Worm (Caenorhabditis elegans) whole organism, early embryonic: Measurements from ENCODE around the gene hda-10.

Experiments used
- B0310.2 ChIP-seq: sonication (generic microtip); optimal IDR thresholded peaks from 2 replicates; lab custom pipeline; 2016; ENCODE audit warnings: mild to moderate bottlenecking, missing genetic modification characterization, missing compliant biosample characterization
- F13C5.2 ChIP-seq: sonication (generic microtip); optimal IDR thresholded peaks from 2 replicates; lab custom pipeline; 2017; ENCODE audit warnings: mild to moderate bottlenecking, missing genetic modification characterization, inconsistent platforms, missing compliant biosample characterization
- aly-1 ChIP-seq: sonication (generic microtip); optimal IDR thresholded peaks from 2 replicates; lab custom pipeline; 2016; ENCODE audit warnings: missing genetic modification characterization, missing compliant biosample characterization
- ama-1 ChIP-seq: fragments of 150-350 bp; optimal IDR thresholded peaks from 2 replicates; lab custom pipeline; 2014
- ceh-13 ChIP-seq: fragments of 200-800 bp; sonication (Bioruptor generic); optimal IDR thresholded peaks from 2 replicates; lab custom pipeline; 2018; ENCODE audit warnings: mild to moderate bottlenecking, missing genetic modification characterization, missing compliant biosample characterization
- ceh-36 ChIP-seq: sonication (generic microtip); optimal IDR thresholded peaks from 2 replicates; lab custom pipeline; 2016; ENCODE audit warnings: missing genetic modification characterization, inconsistent platforms, missing compliant biosample characterization
- ets-7 ChIP-seq: sonication (generic microtip); optimal IDR thresholded peaks from 2 replicates; lab custom pipeline; 2016; ENCODE audit warnings: missing genotype, missing genetic modification characterization, missing compliant biosample characterization
- flt-1 ChIP-seq: fragments of 200-800 bp; sonication (Bioruptor generic); IDR thresholded peaks from 2 replicates; pipeline ENCODE4 v1.3.6; 2022; ENCODE audit warnings: missing genetic modification characterization, missing compliant biosample characterization
- hmbx-1 ChIP-seq: sonication (generic microtip); optimal IDR thresholded peaks from 2 replicates; lab custom pipeline; 2016; ENCODE audit warnings: mild to moderate bottlenecking, missing genetic modification characterization, missing compliant biosample characterization
- hmg-4 ChIP-seq: fragments of 200-800 bp; sonication (Bioruptor generic); optimal IDR thresholded peaks from 2 replicates; lab custom pipeline; 2018; ENCODE audit warnings: mild to moderate bottlenecking, missing genetic modification characterization, missing compliant biosample characterization
- hnd-1 ChIP-seq: sonication (generic microtip); optimal IDR thresholded peaks from 2 replicates; lab custom pipeline; 2016; ENCODE audit warnings: missing genetic modification characterization, missing compliant biosample characterization
- pes-1 ChIP-seq: fragments of 200-800 bp; sonication (Bioruptor generic); IDR thresholded peaks from 2 replicates; pipeline ENCODE4 v1.3.6; 2022; ENCODE audit warnings: missing genetic modification reagents, missing genetic modification characterization, missing compliant biosample characterization
- scrt-1 ChIP-seq: fragments of 200-800 bp; sonication (Bioruptor generic); IDR thresholded peaks from 2 replicates; pipeline ENCODE4 v1.3.6; 2022; ENCODE audit warnings: missing genetic modification characterization, missing compliant biosample characterization
- sea-1 ChIP-seq: fragments of 200-800 bp; sonication (Bioruptor generic); conservative IDR thresholded peaks from 2 replicates; pipeline ENCODE4 v1.3.6; 2022; ENCODE audit warnings: missing genetic modification characterization, missing compliant biosample characterization
- tbx-11 ChIP-seq: fragments of 200-800 bp; sonication (Bioruptor generic); IDR thresholded peaks from 2 replicates; pipeline ENCODE4 v1.3.6; 2022; ENCODE audit warnings: missing genetic modification characterization, missing compliant biosample characterization
- tbx-37 ChIP-seq: fragments of 200-800 bp; sonication (Bioruptor generic); conservative IDR thresholded peaks from 2 replicates; pipeline ENCODE4 v1.3.6; 2022; ENCODE audit warnings: missing genetic modification reagents, missing genetic modification characterization, missing compliant biosample characterization
- tra-4 ChIP-seq: sonication (generic microtip); optimal IDR thresholded peaks from 2 replicates; lab custom pipeline; 2017; ENCODE audit warnings: missing genetic modification characterization, missing compliant biosample characterization

hda-10 gene

DNA sequence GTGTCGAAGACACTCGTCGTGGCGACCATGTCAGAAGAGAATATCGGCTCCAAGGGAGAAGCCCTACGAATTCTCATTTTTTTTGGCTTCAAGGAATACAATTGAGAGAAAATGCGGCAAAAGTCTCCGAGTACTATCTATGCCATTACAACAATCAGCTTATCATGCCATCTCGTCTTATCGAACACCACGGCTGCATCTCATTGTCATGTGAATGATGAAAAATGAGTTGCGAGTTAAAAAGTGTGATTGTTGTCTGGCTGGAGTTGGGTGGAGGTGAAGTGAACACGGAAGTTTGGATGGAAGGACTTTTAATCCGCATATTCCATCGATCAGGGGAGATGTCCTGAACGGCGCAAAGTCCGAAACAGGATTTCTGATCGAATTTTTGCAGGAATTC, 21.6 kb upstream of the hda-10 start:
- TF ChIP-seq hnd-1 = no peak
- TF ChIP-seq ets-7 (tag; lab: Kevin White, UChicago) = no peak
- TF ChIP-seq pes-1 (GFP tag; lab: Robert Waterston, UW) = no peak
- TF ChIP-seq hmg-4 (GFP tag; lab: Kevin White, UChicago) = no peak
- TF ChIP-seq B0310.2 (tag; lab: Kevin White, UChicago) = no peak
- TF ChIP-seq ama-1 (lab: Kevin White, UChicago) = no peak
- no peak for TF ChIP-seq sea-1 (GFP tag; lab: Robert Waterston, UW)
- TF ChIP-seq tbx-11 = no peak
- TF ChIP-seq tra-4 (tag; lab: Kevin White, UChicago) = no peak
- no peak for TF ChIP-seq hmbx-1
- no peak for TF ChIP-seq F13C5.2 (tag; lab: Kevin White, UChicago)
- TF ChIP-seq ceh-13 (GFP tag; lab: Kevin White, UChicago) = no peak
- TF ChIP-seq tbx-37 (GFP tag; lab: Robert Waterston, UW) = no peak
- no peak for TF ChIP-seq ceh-36
- TF ChIP-seq aly-1 (tag; lab: Kevin White, UChicago) = no peak
- TF ChIP-seq flt-1 = no peak

DNA sequence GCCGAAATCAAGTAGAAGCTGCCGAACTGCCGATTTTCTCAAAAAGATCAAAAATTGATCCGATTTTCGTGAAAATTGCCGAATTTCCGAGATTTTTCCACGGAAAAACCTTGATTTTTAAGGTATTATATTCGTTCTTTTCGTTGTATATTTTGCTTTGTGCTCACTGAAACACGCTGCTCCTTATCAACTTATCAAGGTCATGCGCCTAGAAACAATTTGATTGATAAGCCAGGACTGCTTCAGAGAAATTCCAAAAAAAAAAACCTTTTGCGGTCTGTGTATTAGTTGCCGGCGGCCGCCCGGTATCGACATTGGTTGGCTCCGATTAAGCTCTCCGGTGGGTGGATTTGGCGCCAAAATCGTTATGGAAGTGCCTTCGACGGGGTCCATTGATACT, 20.1 kb upstream of the hda-10 start:
- TF ChIP-seq tbx-11 = no peak
- TF ChIP-seq aly-1 (tag; lab: Kevin White, UChicago) = no peak
- no peak for TF ChIP-seq hnd-1
- no peak for TF ChIP-seq ama-1 (lab: Kevin White, UChicago)
- TF ChIP-seq pes-1 (GFP tag; lab: Robert Waterston, UW) = no peak
- TF ChIP-seq B0310.2 (tag; lab: Kevin White, UChicago) = no peak
- TF ChIP-seq scrt-1 (GFP tag; lab: Robert Waterston, UW) = no peak
- no peak for TF ChIP-seq ceh-13 (GFP tag; lab: Kevin White, UChicago)
- TF ChIP-seq tra-4 (tag; lab: Kevin White, UChicago) = no peak
- TF ChIP-seq hmbx-1 = no peak
- TF ChIP-seq flt-1 = no peak
- no peak for TF ChIP-seq ceh-36
- no peak for TF ChIP-seq tbx-37 (GFP tag; lab: Robert Waterston, UW)
- TF ChIP-seq hmg-4 (GFP tag; lab: Kevin White, UChicago) = no peak
- TF ChIP-seq sea-1 (GFP tag; lab: Robert Waterston, UW) = no peak

ce11 chrII:13872191-13872889, 10.2 kb upstream of the hda-10 start, which contains the start of the genes cup-14 and ndub-8:
Gene cup-14 (minus strand): TSS chrII:13872241.
Gene ndub-8 (plus strand): TSS chrII:13872869.
- TF ChIP-seq scrt-1 (GFP tag; lab: Robert Waterston, UW) = no peak
- TF ChIP-seq sea-1 (GFP tag; lab: Robert Waterston, UW) = no peak
- peak; percentile 58 for TF ChIP-seq F13C5.2 (tag; lab: Kevin White, UChicago)
- TF ChIP-seq tbx-37 (GFP tag; lab: Robert Waterston, UW) = no peak

ce11 chrII:13875734-13876133, 6.8 kb upstream of the hda-10 start, which contains the start of gene ing-3:
Gene ing-3 (plus strand): TSS chrII:13876034.
- TF ChIP-seq hnd-1 (no peak), sea-1 (GFP tag; lab: Robert Waterston, UW) (no peak), scrt-1 (GFP tag; lab: Robert Waterston, UW) (no peak), tra-4 (tag; lab: Kevin White, UChicago) (no peak), ceh-13 (GFP tag; lab: Kevin White, UChicago) (no peak), pes-1 (GFP tag; lab: Robert Waterston, UW) (no peak), aly-1 (tag; lab: Kevin White, UChicago) (no peak), flt-1 (no peak), ama-1 (lab: Kevin White, UChicago) (no peak), tbx-37 (GFP tag; lab: Robert Waterston, UW) (no peak), ets-7 (tag; lab: Kevin White, UChicago) (no peak), B0310.2 (tag; lab: Kevin White, UChicago) (no peak), hmg-4 (GFP tag; lab: Kevin White, UChicago) (no peak), tbx-11 (no peak), hmbx-1 (no peak), ceh-36 (no peak), F13C5.2 (tag; lab: Kevin White, UChicago) (no peak)

- no peak for TF ChIP-seq pes-1 (GFP tag; lab: Robert Waterston, UW)
- TF ChIP-seq hnd-1 = no peak
- no peak for TF ChIP-seq ama-1 (lab: Kevin White, UChicago)
- no peak for TF ChIP-seq hmbx-1
- no peak for TF ChIP-seq tra-4 (tag; lab: Kevin White, UChicago)
- no peak for TF ChIP-seq ceh-13 (GFP tag; lab: Kevin White, UChicago)
- no peak for TF ChIP-seq aly-1 (tag; lab: Kevin White, UChicago)
- no peak for TF ChIP-seq B0310.2 (tag; lab: Kevin White, UChicago)
- TF ChIP-seq F13C5.2 (tag; lab: Kevin White, UChicago) = no peak
- TF ChIP-seq tbx-11 = no peak
- TF ChIP-seq tbx-37 (GFP tag; lab: Robert Waterston, UW) = no peak
- no peak for TF ChIP-seq flt-1
Observed at ce11 chrII:13877994-13878393, 4.5 kb upstream of the hda-10 start.

ce11 chrII:13879589-13879988, 2.9 kb upstream of the hda-10 start:
- TF ChIP-seq ets-7 (tag; lab: Kevin White, UChicago) (no peak), tbx-11 (no peak), tbx-37 (GFP tag; lab: Robert Waterston, UW) (no peak), B0310.2 (tag; lab: Kevin White, UChicago) (no peak)

DNA sequence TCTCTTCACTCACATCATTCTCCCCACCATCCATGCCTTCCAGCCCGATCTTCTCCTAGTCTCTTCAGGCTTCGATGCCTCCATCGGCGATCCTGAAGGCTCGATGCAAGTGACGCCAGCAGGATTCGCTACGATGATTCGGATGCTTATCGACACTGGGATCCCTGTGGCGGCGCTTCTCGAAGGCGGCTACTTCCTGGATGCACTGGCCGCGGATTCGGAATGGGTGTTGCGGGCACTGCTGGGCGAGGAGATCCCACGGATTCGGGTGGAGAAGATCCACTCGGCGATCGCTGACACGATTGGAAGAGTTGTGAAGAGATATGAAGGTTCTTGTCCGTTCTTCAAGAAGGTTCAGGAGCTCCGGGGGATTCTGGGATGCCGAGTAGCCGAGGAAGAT, 3.9 kb downstream of the hda-10 start:
- no peak for TF ChIP-seq hnd-1
- no peak for TF ChIP-seq ama-1 (lab: Kevin White, UChicago)
- TF ChIP-seq hmbx-1 = no peak
- TF ChIP-seq aly-1 (tag; lab: Kevin White, UChicago) = no peak
- no peak for TF ChIP-seq tra-4 (tag; lab: Kevin White, UChicago)
- TF ChIP-seq hmg-4 (GFP tag; lab: Kevin White, UChicago) = no peak
- no peak for TF ChIP-seq F13C5.2 (tag; lab: Kevin White, UChicago)
- no peak for TF ChIP-seq pes-1 (GFP tag; lab: Robert Waterston, UW)
- TF ChIP-seq scrt-1 (GFP tag; lab: Robert Waterston, UW) = no peak
- TF ChIP-seq ceh-13 (GFP tag; lab: Kevin White, UChicago) = no peak
- no peak for TF ChIP-seq B0310.2 (tag; lab: Kevin White, UChicago)
- no peak for TF ChIP-seq flt-1
